Fruit fly (Drosophila melanogaster) whole organism, embryonic: ENCODE data around the gene CG34398.
A peak's percentile ranks its signal among the peaks of the same experiment; 100 is the strongest.

Experiments
- Abd-B ChIP-seq: fragments of 200-800 bp; sonication (Bioruptor generic); optimal IDR thresholded peaks from 2 replicates; lab custom pipeline; 2018; ENCODE audit warnings: missing biosample characterization, mild to moderate bottlenecking, missing genetic modification characterization, moderate library complexity
- Aef1 ChIP-seq: fragments of 200-800 bp; sonication (Bioruptor generic); IDR thresholded peaks from 3 replicates; pipeline ENCODE4 v1.3.6; 2022; ENCODE audit warnings: missing biosample characterization, missing genetic modification characterization
- Atf3 ChIP-seq: fragments of 200-800 bp; sonication (Bioruptor generic); optimal IDR thresholded peaks from 3 replicates; lab custom pipeline; 2016; ENCODE audit warnings: missing biosample characterization, missing genetic modification characterization
- CG10209 ChIP-seq: fragments of 200-800 bp; sonication (Bioruptor generic); optimal IDR thresholded peaks from 3 replicates; lab custom pipeline; 2017; ENCODE audit warnings: missing biosample characterization, mild to moderate bottlenecking, missing genetic modification characterization, missing genetic modification reagents
- CG11247 ChIP-seq: fragments of 200-800 bp; sonication (Bioruptor generic); IDR thresholded peaks from 2 replicates; pipeline ENCODE4 v1.3.6; 2022; ENCODE audit warnings: missing biosample characterization, missing genetic modification characterization
- CG11723 ChIP-seq: fragments of 200-800 bp; sonication (Bioruptor generic); optimal IDR thresholded peaks from 2 replicates; lab custom pipeline; 2017; ENCODE audit warnings: missing biosample characterization, mild to moderate bottlenecking, missing genetic modification characterization
- CG13296 ChIP-seq: fragments of 200-800 bp; sonication (Bioruptor generic); optimal IDR thresholded peaks from 3 replicates; lab custom pipeline; 2018; ENCODE audit warnings: missing biosample characterization, mild to moderate bottlenecking, missing genetic modification characterization
- CG15514 ChIP-seq: fragments of 200-800 bp; sonication (Bioruptor generic); optimal IDR thresholded peaks from 3 replicates; lab custom pipeline; 2017; ENCODE audit warnings: missing biosample characterization, missing genetic modification characterization, mild to moderate bottlenecking, moderate library complexity, missing genetic modification reagents
- CG1647 ChIP-seq: fragments of 200-800 bp; sonication (Bioruptor generic); optimal IDR thresholded peaks from 3 replicates; lab custom pipeline; 2016; ENCODE audit warnings: missing biosample characterization, missing genetic modification characterization
- CG18476 ChIP-seq: fragments of 200-800 bp; sonication (Bioruptor generic); optimal IDR thresholded peaks from 2 replicates; lab custom pipeline; 2016; ENCODE audit warnings: missing biosample characterization, mild to moderate bottlenecking, missing genetic modification characterization
- CG18599 ChIP-seq: fragments of 200-800 bp; sonication (Bioruptor generic); optimal IDR thresholded peaks from 3 replicates; lab custom pipeline; 2017; ENCODE audit warnings: missing biosample characterization, missing genetic modification characterization, mild to moderate bottlenecking, moderate library complexity, missing genetic modification reagents
- CG2889 ChIP-seq: fragments of 200-800 bp; sonication (Bioruptor generic); IDR thresholded peaks from 3 replicates; pipeline ENCODE4 v1.3.6; 2022; ENCODE audit warnings: missing biosample characterization, missing genetic modification characterization
- CG32767 ChIP-seq: fragments of 200-800 bp; sonication (Bioruptor generic); IDR thresholded peaks from 2 replicates; pipeline ENCODE4 v1.3.6; 2022; ENCODE audit warnings: missing biosample characterization, missing genetic modification characterization
- CG6254 ChIP-seq: fragments of 200-800 bp; sonication (Bioruptor generic); optimal IDR thresholded peaks from 3 replicates; lab custom pipeline; 2017; ENCODE audit warnings: mild to moderate bottlenecking, missing biosample characterization, missing genetic modification reagents, missing genetic modification characterization
- CG6272 ChIP-seq: fragments of 200-800 bp; sonication (Bioruptor generic); IDR thresholded peaks from 2 replicates; pipeline ENCODE4 v1.3.6; 2022; ENCODE audit warnings: missing biosample characterization, missing genetic modification characterization
- CG7786 ChIP-seq: fragments of 200-800 bp; sonication (Bioruptor generic); optimal IDR thresholded peaks from 2 replicates; lab custom pipeline; 2016; ENCODE audit warnings: missing biosample characterization, missing genetic modification characterization
- CG8290 ChIP-seq, 3 experiments: fragments of 200-800 bp; sonication (Bioruptor generic); optimal IDR thresholded peaks; 2 replicates each; lab custom pipeline; 2016 to 2019; ENCODE audit warnings: missing biosample characterization in 3 of 3, missing genetic modification characterization in 3 of 3, mild to moderate bottlenecking in 2 of 3, moderate library complexity in 1 of 3
- CG9215 ChIP-seq: fragments of 200-800 bp; sonication (Bioruptor generic); IDR thresholded peaks from 2 replicates; pipeline ENCODE4 v1.3.6; 2022; ENCODE audit warnings: missing biosample characterization, missing genetic modification characterization
- CG9437 ChIP-seq: fragments of 200-800 bp; sonication (Bioruptor generic); optimal IDR thresholded peaks from 2 replicates; lab custom pipeline; 2018; ENCODE audit warnings: missing biosample characterization, mild to moderate bottlenecking, missing genetic modification characterization
- CoRest ChIP-seq: fragments of 200-800 bp; sonication (Bioruptor generic); optimal IDR thresholded peaks from 3 replicates; lab custom pipeline; 2018; ENCODE audit warnings: missing biosample characterization, mild to moderate bottlenecking, missing genetic modification characterization, moderate library complexity
- Dll ChIP-seq: fragments of 200-800 bp; sonication (Bioruptor generic); IDR thresholded peaks from 4 replicates; pipeline ENCODE4 v1.3.6; 2022; ENCODE audit warnings: missing biosample characterization, missing genetic modification characterization; ENCODE audit not compliant: partially characterized antibody
- Elba2 ChIP-seq: fragments of 200-800 bp; sonication (Bioruptor generic); optimal IDR thresholded peaks from 3 replicates; lab custom pipeline; 2016; ENCODE audit warnings: missing biosample characterization, missing genetic modification characterization
- H2.0 ChIP-seq: fragments of 200-800 bp; sonication (Bioruptor generic); IDR thresholded peaks from 2 replicates; pipeline ENCODE4 v1.3.6; 2022; ENCODE audit warnings: missing biosample characterization, missing genetic modification characterization
- HLH4C ChIP-seq: fragments of 200-800 bp; sonication (Bioruptor generic); IDR thresholded peaks from 3 replicates; pipeline ENCODE4 v1.3.6; 2022; ENCODE audit warnings: missing biosample characterization, missing genetic modification characterization; ENCODE audit not compliant: partially characterized antibody
- Lpt ChIP-seq: fragments of >200 bp; optimal IDR thresholded peaks from 2 replicates; lab custom pipeline; 2018; ENCODE audit warnings: missing biosample characterization, missing genetic modification characterization
- Mrtf ChIP-seq: fragments of 200-800 bp; sonication (Bioruptor generic); IDR thresholded peaks from 3 replicates; pipeline ENCODE4 v1.3.6; 2022; ENCODE audit warnings: missing biosample characterization, missing genetic modification characterization
- PHDP ChIP-seq: fragments of 200-800 bp; sonication (Bioruptor generic); optimal IDR thresholded peaks from 3 replicates; lab custom pipeline; 2018; ENCODE audit warnings: missing biosample characterization, mild to moderate bottlenecking, missing genetic modification characterization, moderate library complexity
- Ravus ChIP-seq: fragments of 200-800 bp; sonication (Bioruptor generic); IDR thresholded peaks from 2 replicates; pipeline ENCODE4 v1.3.6; 2022; ENCODE audit warnings: missing biosample characterization, missing genetic modification characterization
- Sry-β ChIP-seq: fragments of 200-800 bp; sonication (Bioruptor generic); optimal IDR thresholded peaks from 2 replicates; lab custom pipeline; 2018; ENCODE audit warnings: missing biosample characterization, mild to moderate bottlenecking, missing genetic modification characterization, moderate library complexity
- Ssrp ChIP-seq: fragments of 200-800 bp; sonication (Bioruptor generic); optimal IDR thresholded peaks from 2 replicates; lab custom pipeline; 2018; ENCODE audit warnings: missing biosample characterization, mild to moderate bottlenecking, missing genetic modification characterization, moderate library complexity
- bcd ChIP-seq: fragments of 200-800 bp; sonication (Bioruptor generic); optimal IDR thresholded peaks from 2 replicates; lab custom pipeline; 2017; ENCODE audit warnings: missing biosample characterization, mild to moderate bottlenecking, missing genetic modification characterization
- bigmax ChIP-seq: fragments of 200-800 bp; sonication (Bioruptor generic); optimal IDR thresholded peaks from 2 replicates; lab custom pipeline; 2018; ENCODE audit warnings: missing biosample characterization, mild to moderate bottlenecking, missing genetic modification characterization
- bowl ChIP-seq: fragments of 200-800 bp; sonication (Bioruptor generic); IDR thresholded peaks from 2 replicates; pipeline ENCODE4 v1.3.6; 2022; ENCODE audit warnings: missing biosample characterization, missing genetic modification characterization
- crp ChIP-seq, 2 experiments: fragments of 200-800 bp; sonication (Bioruptor generic); optimal IDR thresholded peaks; 2 replicates in 1 of 2; 3 replicates in 1 of 2; lab custom pipeline; 2017; ENCODE audit warnings: missing biosample characterization in 2 of 2, missing genetic modification characterization in 2 of 2, mild to moderate bottlenecking in 1 of 2, moderate library complexity in 1 of 2
- eve ChIP-seq, 2 experiments: fragments of >200 bp; optimal IDR thresholded peaks; 2 replicates each; lab custom pipeline; 2017; ENCODE audit warnings: missing biosample characterization in 2 of 2, missing genetic modification characterization in 2 of 2
- eyg ChIP-seq: fragments of 200-800 bp; sonication (Bioruptor generic); optimal IDR thresholded peaks from 3 replicates; lab custom pipeline; 2016; ENCODE audit warnings: missing biosample characterization, missing genetic modification characterization
- ind ChIP-seq: fragments of 200-800 bp; sonication (Bioruptor generic); optimal IDR thresholded peaks from 3 replicates; lab custom pipeline; 2016; ENCODE audit warnings: missing biosample characterization, missing genetic modification characterization
- lola ChIP-seq, 3 experiments: fragments of >200 bp in 2 of 3; fragments of 200-800 bp in 1 of 3; sonication (Bioruptor generic) in 1 of 3; optimal IDR thresholded peaks; 2 replicates each; lab custom pipeline; 2017 to 2019; ENCODE audit warnings: missing biosample characterization in 3 of 3, missing genetic modification characterization in 3 of 3, mild to moderate bottlenecking in 1 of 3, moderate library complexity in 1 of 3
- mirr ChIP-seq: fragments of 200-800 bp; sonication (Bioruptor generic); optimal IDR thresholded peaks from 3 replicates; lab custom pipeline; 2018; ENCODE audit warnings: missing biosample characterization, mild to moderate bottlenecking, missing genetic modification characterization
- nerfin-1 ChIP-seq: fragments of 200-800 bp; sonication (Bioruptor generic); optimal IDR thresholded peaks from 3 replicates; lab custom pipeline; 2019; ENCODE audit warnings: missing biosample characterization, mild to moderate bottlenecking, missing genetic modification characterization, moderate library complexity
- pum ChIP-seq: fragments of 200-800 bp; sonication (Bioruptor generic); optimal IDR thresholded peaks from 2 replicates; lab custom pipeline; 2016; ENCODE audit warnings: missing biosample characterization, missing genetic modification characterization
- sc ChIP-seq, 3 experiments: fragments of >200 bp in 2 of 3; fragments of 200-800 bp in 1 of 3; sonication (Bioruptor generic) in 1 of 3; optimal IDR thresholded peaks; 2 replicates in 2 of 3; 3 replicates in 1 of 3; lab custom pipeline; 2017; ENCODE audit warnings: mild to moderate bottlenecking in 1 of 3, missing biosample characterization in 1 of 3, missing genetic modification characterization in 1 of 3, missing genetic modification reagents in 1 of 3
- slbo ChIP-seq: fragments of 200-800 bp; sonication (Bioruptor generic); IDR thresholded peaks from 2 replicates; pipeline ENCODE4 v1.3.6; 2022; ENCODE audit warnings: missing biosample characterization, missing genetic modification characterization
- sna ChIP-seq: fragments of 200-800 bp; sonication (Bioruptor generic); IDR thresholded peaks from 2 replicates; pipeline ENCODE4 v1.3.6; 2022; ENCODE audit warnings: missing biosample characterization, missing genetic modification characterization; ENCODE audit not compliant: partially characterized antibody
- so ChIP-seq: fragments of 200-800 bp; sonication (Bioruptor generic); IDR thresholded peaks from 3 replicates; pipeline ENCODE4 v1.3.6; 2022; ENCODE audit warnings: missing biosample characterization, missing genetic modification characterization
- vnd ChIP-seq: fragments of 200-800 bp; sonication (Bioruptor generic); IDR thresholded peaks from 3 replicates; pipeline ENCODE4 v1.3.6; 2022; ENCODE audit warnings: missing biosample characterization, missing genetic modification characterization; ENCODE audit not compliant: partially characterized antibody
- wor ChIP-seq: fragments of 200-800 bp; sonication (Bioruptor generic); IDR thresholded peaks from 2 replicates; pipeline ENCODE4 v1.3.6; 2022; ENCODE audit warnings: missing biosample characterization, missing genetic modification characterization
- zen ChIP-seq: fragments of 200-800 bp; sonication (Bioruptor generic); optimal IDR thresholded peaks from 3 replicates; lab custom pipeline; 2018; ENCODE audit warnings: missing biosample characterization, mild to moderate bottlenecking, missing genetic modification characterization, moderate library complexity

The CG34398 gene

DNA sequence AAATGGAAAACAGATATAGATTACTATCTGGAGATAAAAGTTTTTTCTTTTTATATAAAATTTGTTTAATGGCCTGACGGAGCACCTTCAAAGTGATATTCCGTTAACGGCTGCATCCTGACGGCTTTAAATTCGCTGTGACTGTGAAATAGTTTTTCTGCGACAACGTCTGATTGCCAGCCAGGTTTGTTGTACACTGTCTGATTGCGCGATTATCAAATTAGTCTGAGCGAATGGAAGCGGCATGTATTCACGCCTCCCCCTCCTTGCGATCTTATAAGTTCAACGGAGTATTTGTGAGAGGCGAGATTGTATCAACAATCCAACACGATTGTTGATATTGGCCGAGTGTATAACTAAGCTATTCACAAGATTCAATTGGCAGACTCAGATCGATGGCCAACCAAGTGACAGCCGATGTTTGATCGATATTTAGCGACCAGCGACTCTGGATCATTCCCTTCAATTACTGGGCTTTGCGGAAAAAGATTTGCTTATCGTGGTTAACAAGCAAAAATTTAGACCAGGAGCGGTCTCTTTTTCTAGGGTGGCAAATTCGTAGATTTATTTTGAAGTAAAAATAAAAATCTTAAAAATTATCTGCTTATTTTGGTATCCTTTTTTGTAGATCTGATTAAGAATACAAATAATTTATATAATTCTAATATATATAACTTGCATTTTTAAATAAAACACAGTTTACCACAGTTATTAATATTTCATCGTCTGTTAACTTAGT, 57.2 kb downstream of the CG34398 start (continued):
- TF ChIP-seq CG11247 (GFP tag; lab: Robert Waterston, UW) (no peak), CG11723 (GFP tag; lab: Kevin White, UChicago) (no peak), wor (no peak), Aef1 (GFP tag; lab: Robert Waterston, UW) (no peak), CG32767 (GFP tag; lab: Robert Waterston, UW) (no peak), so (GFP tag; lab: Robert Waterston, UW) (peak; percentile 14; the same call in 1 of the 3 replicates), CG13296 (peak; percentile 26), ind (no peak), CG2889 (GFP tag; lab: Robert Waterston, UW) (no peak), slbo (peak; percentile 53), pum (GFP tag; lab: Kevin White, UChicago) (no peak), PHDP (tag; lab: Kevin White, UChicago) (no peak), CG9437 (GFP tag; lab: Kevin White, UChicago) (no peak), CG7786 (GFP tag; lab: Kevin White, UChicago) (no peak), lola (GFP tag; optimal IDR thresholded peaks at IDR 0.05; lab: Kevin White, UChicago) (no peak), CG6272 (no peak), CG1647 (no peak), bigmax (GFP tag; lab: Kevin White, UChicago) (no peak), zen (no peak), sc (optimal IDR thresholded peaks at IDR 0.05; lab: Kevin White, UChicago) (no peak), sc (GFP tag; optimal IDR thresholded peaks at IDR 0.05; lab: Kevin White, UChicago) (no peak), Ravus (no peak), sna (no peak), mirr (GFP tag; lab: Kevin White, UChicago) (peak; percentile 37), CG6254 (no peak), Ssrp (tag; lab: Kevin White, UChicago) (no peak), Lpt (GFP tag; lab: Kevin White, UChicago) (no peak), Atf3 (GFP tag; lab: Kevin White, UChicago) (no peak), Abd-B (GFP tag; lab: Kevin White, UChicago) (no peak), Sry-β (GFP tag; lab: Kevin White, UChicago) (no peak), Dll (GFP tag; lab: Robert Waterston, UW) (no peak), CG18599 (GFP tag; lab: Kevin White, UChicago) (peak; percentile 38), CoRest (no peak), nerfin-1 (tag; lab: Kevin White, UChicago) (no peak), crp (GFP tag; optimal IDR thresholded peaks at IDR 0.05; lab: Kevin White, UChicago) (no peak), CG15514 (no peak), HLH4C (GFP tag; lab: Robert Waterston, UW) (no peak), Mrtf (GFP tag; lab: Robert Waterston, UW) (no peak), bowl (GFP tag; lab: Robert Waterston, UW) (no peak), bcd (GFP tag; lab: Kevin White, UChicago) (no peak), vnd (GFP tag; lab: Robert Waterston, UW) (no peak), CG8290 (GFP tag; optimal IDR thresholded peaks at IDR 0.05; lab: Kevin White, UChicago) (no peak), CG8290 (tag; optimal IDR thresholded peaks at IDR 0.05; lab: Kevin White, UChicago) (peak in 1 of 2 experiments; percentile 60), CG18476 (GFP tag; lab: Kevin White, UChicago) (no peak), Elba2 (GFP tag; lab: Kevin White, UChicago) (no peak), CG9215 (no peak), H2.0 (GFP tag; lab: Robert Waterston, UW) (no peak), eve (GFP tag; optimal IDR thresholded peaks at IDR 0.05; lab: Kevin White, UChicago) (no peak), CG10209 (GFP tag; lab: Kevin White, UChicago) (no peak), eyg (GFP tag; lab: Kevin White, UChicago) (no peak)
